Fruit fly (Drosophila melanogaster): ENCODE measurements around the gene Sfp24Bc.

Sfp24Bc gene

DNA sequence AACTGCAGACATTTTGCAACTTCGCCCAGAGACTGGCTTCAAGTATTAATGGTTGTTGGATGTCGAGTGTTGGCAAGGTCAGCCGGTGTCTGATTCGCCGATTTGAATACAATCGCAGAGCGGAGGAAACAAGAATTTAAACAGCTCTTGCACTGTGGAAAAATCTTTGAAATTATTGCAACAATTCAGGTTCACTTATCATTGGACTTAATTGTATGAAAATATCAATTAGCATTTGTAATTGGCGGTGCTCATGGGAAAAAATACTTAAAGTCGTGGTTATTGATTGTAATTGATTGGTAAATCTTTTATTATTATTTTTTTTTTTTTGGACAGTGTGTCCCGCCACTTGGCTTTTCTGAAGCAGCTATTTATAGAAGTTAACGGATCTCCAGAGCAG is 40.9 kb downstream of the Sfp24Bc start (continued):
- TF ChIP-seq btn (GFP tag; optimal IDR thresholded peaks at IDR 0.05) (no peak), Dip3 (GFP tag; optimal IDR thresholded peaks at IDR 0.05) (peak; percentile 40), odd (GFP tag; optimal IDR thresholded peaks at IDR 0.05) (peak; percentile 38), chinmo (GFP tag; IDR thresholded peaks at IDR 0.05; ENCODE audit: partially characterized antibody) (0 out of 4 replicates have a peak, but pooled peaks have one; percentile 42), mam (GFP tag; optimal IDR thresholded peaks at IDR 0.05) (peak; percentile 47), zen (tag; optimal IDR thresholded peaks at IDR 0.05) (no peak), scrt (GFP tag; optimal IDR thresholded peaks at IDR 0.05) (peak; percentile 25), danr (GFP tag; IDR thresholded peaks at IDR 0.05) (peak; percentile 32; the same call in 1 of the 2 replicates), stc (GFP tag; IDR thresholded peaks at IDR 0.05) (0 out of 2 replicates have a peak, but pooled peaks have one; percentile 6), CG6175 (GFP tag; IDR thresholded peaks at IDR 0.05) (0 out of 3 replicates have a peak, but pooled peaks have one; percentile 19), br (optimal IDR thresholded peaks at IDR 0.05) (no peak), Nf-YB (GFP tag; optimal IDR thresholded peaks at IDR 0.05) (no peak), kay (GFP tag; optimal IDR thresholded peaks at IDR 0.05) (peak; percentile 25), CG11456 (GFP tag; IDR thresholded peaks at IDR 0.05) (0 out of 3 replicates have a peak, but pooled peaks have one; percentile 49), CG13775 (GFP tag; optimal IDR thresholded peaks at IDR 0.05) (peak; percentile 11), CG12155 (GFP tag; optimal IDR thresholded peaks at IDR 0.05) (peak; percentile 23), oc (tag; optimal IDR thresholded peaks at IDR 0.05) (no peak), Hr51 (GFP tag; optimal IDR thresholded peaks at IDR 0.05) (peak in 1 of 2 experiments; percentile 11), CG15269 (tag; optimal IDR thresholded peaks at IDR 0.05) (peak; percentile 39), Bteb2 (GFP tag; optimal IDR thresholded peaks at IDR 0.05) (peak; percentile 37), CG8290 (GFP tag; optimal IDR thresholded peaks at IDR 0.05) (no peak), CG8290 (tag; optimal IDR thresholded peaks at IDR 0.05) (peak in 1 of 2 experiments; percentile 13), CG13624 (GFP tag; optimal IDR thresholded peaks at IDR 0.05) (peak; percentile 56), E2f1 (GFP tag; IDR thresholded peaks at IDR 0.05) (peak; percentile 34; the same call in 1 of the 2 replicates), Dip2 (GFP tag; IDR thresholded peaks at IDR 0.05) (no peak), lab (GFP tag; optimal IDR thresholded peaks at IDR 0.05) (peak; percentile 73), CG10147 (GFP tag; optimal IDR thresholded peaks at IDR 0.05) (peak; percentile 29), CG1233 (GFP tag; optimal IDR thresholded peaks at IDR 0.05) (no peak), Adf1 (GFP tag; IDR thresholded peaks at IDR 0.05) (peak; percentile 44)

DNA sequence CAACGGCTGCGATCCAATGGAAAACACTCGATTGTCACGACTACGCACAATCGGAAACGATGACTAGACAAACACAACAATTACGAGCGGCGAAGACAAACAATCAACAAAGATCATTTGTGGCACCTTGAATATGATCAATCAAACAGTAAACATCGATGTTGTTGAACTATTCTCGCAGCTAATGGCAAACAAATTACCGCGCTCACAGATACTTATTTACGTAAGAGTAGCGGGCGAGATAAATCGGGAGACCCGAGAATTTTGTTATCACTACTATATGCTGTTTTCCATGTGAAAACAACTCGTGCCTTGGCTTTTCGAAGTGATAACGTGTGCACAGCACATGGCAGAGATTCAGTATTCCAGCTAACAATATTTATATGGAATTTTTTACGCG is 41.6 kb downstream of the Sfp24Bc start:
- peak; percentile 55 for TF ChIP-seq CG3163 (GFP tag; optimal IDR thresholded peaks at IDR 0.05)
- TF ChIP-seq CG12299 (tag; optimal IDR thresholded peaks at IDR 0.05), result peak; percentile 4
- TF ChIP-seq CG17912 (GFP tag; optimal IDR thresholded peaks at IDR 0.05), result peak; percentile 85
- peak; percentile 51; the same call in 1 of the 2 replicates for TF ChIP-seq E2f1 (GFP tag; IDR thresholded peaks at IDR 0.05)
- peak; percentile 55 for TF ChIP-seq CG16863 (GFP tag; optimal IDR thresholded peaks at IDR 0.05)
- TF ChIP-seq CG6272 (GFP tag; IDR thresholded peaks at IDR 0.05), result no peak
- TF ChIP-seq Adf1 (GFP tag; IDR thresholded peaks at IDR 0.05), result no peak
- peak; percentile 90 for TF ChIP-seq Fer1 (GFP tag; optimal IDR thresholded peaks at IDR 0.05)
- TF ChIP-seq CG5180 (GFP tag; optimal IDR thresholded peaks at IDR 0.05), result peak; percentile 80
- peak; percentile 83 for TF ChIP-seq Six4 (GFP tag; optimal IDR thresholded peaks at IDR 0.05)
- TF ChIP-seq CG8924 (tag; optimal IDR thresholded peaks at IDR 0.05), result peak; percentile 84
- TF ChIP-seq Asciz (GFP tag; optimal IDR thresholded peaks at IDR 0.05), result peak; percentile 91
- TF ChIP-seq CG13424 (tag; optimal IDR thresholded peaks at IDR 0.05), result no peak
- TF ChIP-seq CG3995 (GFP tag; optimal IDR thresholded peaks at IDR 0.05), result no peak
- peak; percentile 37; the same call in 1 of the 2 replicates for TF ChIP-seq ap (GFP tag; IDR thresholded peaks at IDR 0.05)
- TF ChIP-seq trem (tag; optimal IDR thresholded peaks at IDR 0.05), result peak; percentile 73
- TF ChIP-seq CG4707 (GFP tag; optimal IDR thresholded peaks at IDR 0.05), result peak; percentile 92
- no peak for TF ChIP-seq zfh2 (GFP tag; optimal IDR thresholded peaks at IDR 0.05)
- TF ChIP-seq al (GFP tag; IDR thresholded peaks at IDR 0.05), result no peak
- no peak; the same call in 1 of the 2 replicates for TF ChIP-seq cas (GFP tag; IDR thresholded peaks at IDR 0.05)
- TF ChIP-seq maf-S (GFP tag; optimal IDR thresholded peaks at IDR 0.05), result peak; percentile 80
- peak; percentile 86 for TF ChIP-seq fd102C (GFP tag; optimal IDR thresholded peaks at IDR 0.05)
- TF ChIP-seq org-1 (GFP tag; optimal IDR thresholded peaks at IDR 0.05), result peak; percentile 84
- no peak for TF ChIP-seq CG4282 (GFP tag; optimal IDR thresholded peaks at IDR 0.05)
- peak; percentile 78 for TF ChIP-seq CG17568 (GFP tag; optimal IDR thresholded peaks at IDR 0.05)
